Fruit fly (Drosophila melanogaster): ENCODE results near the gene CG17197.

Gene CG17197

DNA sequence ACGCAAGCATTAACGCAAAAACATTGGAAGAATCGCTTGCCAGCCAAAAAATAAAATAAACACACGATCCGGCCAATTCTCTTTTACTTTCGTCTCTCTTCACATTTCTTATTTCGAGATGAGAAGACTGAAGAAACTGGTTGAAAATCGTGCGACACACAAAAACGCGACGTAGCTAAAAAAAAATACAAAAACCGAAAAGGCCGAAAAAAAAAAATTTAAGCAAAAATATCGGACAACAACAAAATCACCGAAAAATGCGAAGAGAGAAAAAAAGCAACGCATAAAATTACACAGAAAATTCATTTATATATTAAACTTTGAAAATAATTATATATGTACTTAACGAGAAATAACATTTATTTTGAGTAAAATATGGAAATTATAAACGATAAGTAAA is 15.7 kb downstream of the CG17197 start:
- no peak for TF ChIP-seq noc (tag; optimal IDR thresholded peaks at IDR 0.05)

DNA sequence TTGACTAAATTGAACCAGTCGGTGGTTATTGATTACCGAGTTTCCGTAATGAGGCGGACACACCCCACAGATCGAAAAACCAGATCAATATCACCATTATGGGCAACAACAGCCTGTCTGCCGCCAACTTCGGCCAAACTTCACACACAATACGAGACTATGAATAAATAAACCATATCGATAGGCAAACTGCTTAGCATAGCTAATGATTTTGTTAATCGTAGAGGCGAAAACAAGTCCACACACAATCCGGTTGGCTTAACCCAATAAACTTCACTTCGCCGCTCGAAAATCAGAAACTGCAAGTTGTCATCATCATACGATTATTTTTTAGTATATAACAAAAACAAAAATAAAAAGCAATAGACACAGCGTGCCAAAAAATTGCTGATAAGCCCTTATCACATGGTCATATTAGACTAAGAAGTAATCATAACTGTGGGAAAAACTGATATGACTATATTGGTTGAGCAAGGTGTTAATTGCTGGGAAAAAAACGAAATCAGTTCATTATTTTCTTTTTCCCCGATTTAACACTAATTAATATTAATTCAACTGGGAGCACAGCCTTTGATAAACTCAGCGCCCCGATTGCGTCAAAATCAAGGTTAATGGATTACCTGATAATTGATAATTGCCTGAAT is 19.2 kb downstream of the CG17197 start:
- peak; percentile 79 for TF ChIP-seq noc (tag; optimal IDR thresholded peaks at IDR 0.05)

DNA sequence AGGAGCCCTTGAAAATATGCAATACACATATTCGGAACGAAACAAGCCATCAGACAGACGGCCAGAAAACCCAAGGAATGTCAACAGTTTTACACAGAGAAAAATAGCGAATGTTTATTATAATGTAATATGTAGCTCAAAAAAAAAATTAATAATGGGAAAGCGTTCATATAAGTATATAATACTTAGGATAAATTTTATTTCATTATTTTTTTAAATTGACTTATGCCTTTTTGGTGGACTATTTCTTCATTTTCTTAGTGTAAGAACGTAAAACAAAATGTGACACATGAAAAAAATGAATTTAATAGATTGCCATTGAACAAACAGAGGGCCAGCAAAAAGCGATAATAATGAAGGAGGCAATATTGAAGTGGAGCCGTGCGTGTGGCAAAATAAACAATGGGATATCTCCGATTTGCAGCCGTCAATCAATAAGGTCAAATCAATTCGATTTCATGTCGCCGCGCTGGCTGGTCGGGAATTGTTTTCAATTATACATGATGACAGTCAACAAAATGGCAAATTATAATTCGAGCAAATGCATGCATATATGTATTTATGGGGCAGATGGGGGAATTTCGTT is 20.2 kb downstream of the CG17197 start:
- peak; percentile 36 for TF ChIP-seq noc (tag; optimal IDR thresholded peaks at IDR 0.05)

DNA sequence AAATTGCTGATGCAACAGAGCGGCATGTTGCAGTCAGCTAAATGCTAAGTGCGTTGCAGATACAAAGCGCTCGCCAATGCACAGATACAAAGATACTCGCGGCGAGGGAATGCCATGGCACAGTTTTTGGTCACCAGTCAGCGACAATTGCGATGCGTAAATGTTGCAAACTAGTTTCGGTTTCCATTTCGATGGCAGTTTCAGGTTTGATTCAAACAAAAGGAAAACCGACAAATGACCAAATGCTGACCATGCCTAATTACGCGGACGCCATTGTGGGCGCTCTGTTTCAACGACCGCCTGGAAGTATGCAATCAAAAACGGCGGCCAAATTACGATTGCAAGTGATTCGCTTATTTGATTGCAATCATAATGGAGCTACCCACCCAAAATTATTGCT is 21.4 kb downstream of the CG17197 start:
- TF ChIP-seq noc (tag; optimal IDR thresholded peaks at IDR 0.05): no peak

DNA sequence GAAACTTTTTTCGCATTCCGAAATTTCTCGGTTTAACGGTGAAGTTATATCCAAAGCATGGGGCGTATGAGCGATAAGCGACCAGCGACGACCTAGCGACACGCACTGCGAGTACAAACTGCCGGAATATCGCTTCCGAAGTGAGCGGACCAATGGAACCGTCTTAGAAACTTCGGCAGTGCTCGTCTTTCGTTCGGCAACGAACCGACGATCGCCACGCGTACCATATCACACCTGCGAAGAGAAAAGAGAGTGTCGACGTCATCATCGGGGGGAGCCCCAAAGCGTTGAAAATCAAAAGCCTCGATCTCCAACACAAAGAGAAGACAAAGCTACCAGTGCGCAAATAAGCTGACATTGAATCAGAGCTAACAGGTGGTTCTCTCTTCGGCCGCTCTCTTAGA is 34.8 kb downstream of the CG17197 start, which contains the start of gene LpR2:
Gene LpR2 (minus strand): TSS at position 118 of the 404 bp plus-strand sequence.
- TF ChIP-seq noc (tag; optimal IDR thresholded peaks at IDR 0.05): peak; percentile 34

- no peak for TF ChIP-seq noc (tag; optimal IDR thresholded peaks at IDR 0.05)
Measured at dm6 chr3R:25739727-25740126, 35.4 kb downstream of the CG17197 start.

DNA sequence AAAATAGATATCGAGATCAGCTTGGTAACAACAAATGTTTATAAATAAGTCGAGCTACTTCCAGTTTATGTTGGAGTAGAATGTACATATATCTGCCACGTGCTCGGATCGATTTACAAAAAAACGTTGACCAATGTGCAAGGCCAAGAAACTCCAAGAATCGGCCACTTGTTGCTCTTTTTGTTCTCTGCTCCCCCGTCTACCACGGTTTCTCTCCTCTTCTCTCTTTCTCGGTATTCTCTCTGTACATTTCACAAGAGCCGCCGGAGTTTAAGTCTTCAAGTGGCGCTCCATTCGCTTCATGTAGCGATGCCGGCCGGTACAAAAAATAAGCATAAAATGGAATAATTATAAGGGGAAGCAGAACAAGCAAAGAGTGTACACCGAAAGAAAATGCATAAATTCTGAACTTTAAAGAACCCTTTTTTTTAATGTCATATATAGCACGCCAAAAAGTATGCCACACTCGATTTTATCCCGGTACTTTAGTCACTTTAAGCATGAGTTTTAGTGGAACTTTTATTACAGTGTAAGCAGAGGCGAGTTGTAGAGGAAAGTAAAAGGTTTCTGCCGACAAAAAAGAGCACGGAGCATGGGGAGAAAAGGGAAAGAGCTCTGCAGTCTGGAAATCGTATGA is 37.3 kb downstream of the CG17197 start:
- TF ChIP-seq noc (tag; optimal IDR thresholded peaks at IDR 0.05): peak; percentile 89

dm6 chr3R:25735801-25736068 is 39.4 kb downstream of the CG17197 start:
- TF ChIP-seq noc (tag; optimal IDR thresholded peaks at IDR 0.05): peak; percentile 17

DNA sequence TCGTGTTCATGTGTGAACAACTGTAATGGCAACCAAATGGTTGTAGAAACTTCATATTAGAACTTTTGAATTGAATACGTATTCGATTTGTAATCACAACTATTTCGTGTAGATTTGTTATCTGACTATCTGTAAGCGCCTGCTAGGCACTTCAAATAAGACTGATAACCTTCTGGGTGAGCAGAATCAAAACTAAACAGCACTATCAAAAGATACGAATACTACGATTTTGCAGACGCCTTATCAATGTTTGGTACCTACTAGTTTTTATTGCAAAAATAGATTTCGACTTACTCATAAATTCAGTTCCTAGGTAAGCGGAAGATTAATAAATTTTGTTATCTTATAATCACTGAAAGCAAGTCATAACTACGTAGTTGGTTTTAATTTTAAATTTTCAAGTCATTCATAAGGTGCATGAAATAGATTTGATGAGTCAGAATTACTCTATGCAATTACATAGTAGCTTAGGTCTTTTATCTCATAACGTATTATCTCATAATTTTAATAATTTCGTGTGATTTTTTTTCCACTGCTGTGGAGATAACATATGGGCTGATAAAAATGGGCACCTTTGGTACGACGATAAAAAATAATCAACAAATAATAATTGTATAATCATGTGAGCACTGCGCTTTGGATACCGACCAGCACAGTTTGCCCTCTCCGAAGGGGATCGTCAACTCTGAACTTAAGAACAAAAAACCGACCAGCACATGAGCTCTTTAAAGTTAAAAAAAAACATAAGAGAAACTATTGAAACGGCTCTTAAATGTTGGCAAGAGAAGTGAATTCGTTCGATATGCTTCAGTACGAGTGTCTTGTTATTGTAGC is 40.0 kb downstream of the CG17197 start:
- TF ChIP-seq noc (tag; optimal IDR thresholded peaks at IDR 0.05): peak; percentile 62

DNA sequence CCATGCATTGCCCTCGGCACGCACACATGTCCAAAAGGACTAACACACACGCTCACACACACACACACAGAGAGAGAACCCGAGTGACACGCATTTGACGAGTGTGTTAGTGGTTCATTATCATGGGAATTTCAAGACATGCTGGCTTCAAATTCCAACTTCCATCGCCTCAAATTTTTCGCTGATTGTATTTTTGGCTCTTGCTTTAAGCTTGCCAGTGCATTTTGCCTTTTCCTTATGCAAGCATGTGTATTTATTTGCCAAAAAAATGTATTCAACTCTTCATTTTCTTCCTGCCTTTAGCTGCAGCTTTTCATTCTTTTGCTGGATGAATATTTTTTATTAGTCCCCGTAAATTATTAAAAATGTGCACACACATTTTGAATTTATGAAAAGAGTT is 51.4 kb downstream of the CG17197 start:
- TF ChIP-seq noc (tag; optimal IDR thresholded peaks at IDR 0.05): no peak
